Fruit fly (Drosophila melanogaster): ENCODE results near the gene CG15221.

dm6 chrX:11684462-11684861 is 39.6 kb upstream of the CG15221 start:
- TF ChIP-seq insv (optimal IDR thresholded peaks at IDR 0.05) (no peak), Myc (optimal IDR thresholded peaks at IDR 0.05) (no peak), psq (optimal IDR thresholded peaks at IDR 0.05) (no peak)

All from Kc167 (cell line).